Worm (Caenorhabditis elegans): ENCODE measurements around the gene afmd-2.

ce11 chrIV:13474132-13474531, 34.9 kb upstream of the afmd-2 start, which contains the start of gene Y38H8A.2:
- TF ChIP-seq med-1 (GFP tag; optimal IDR thresholded peaks at IDR 0.05; ENCODE audit: insufficient read depth) (no peak), flt-1 (GFP tag; IDR thresholded peaks at IDR 0.05) (no peak), T22C8.4 (GFP tag; IDR thresholded peaks at IDR 0.05) (no peak), tab-1 (GFP tag; IDR thresholded peaks at IDR 0.05) (no peak)

Data from whole organism, midembryonic.